Worm (Caenorhabditis elegans): Measurements from ENCODE around the gene let-268.

DNA sequence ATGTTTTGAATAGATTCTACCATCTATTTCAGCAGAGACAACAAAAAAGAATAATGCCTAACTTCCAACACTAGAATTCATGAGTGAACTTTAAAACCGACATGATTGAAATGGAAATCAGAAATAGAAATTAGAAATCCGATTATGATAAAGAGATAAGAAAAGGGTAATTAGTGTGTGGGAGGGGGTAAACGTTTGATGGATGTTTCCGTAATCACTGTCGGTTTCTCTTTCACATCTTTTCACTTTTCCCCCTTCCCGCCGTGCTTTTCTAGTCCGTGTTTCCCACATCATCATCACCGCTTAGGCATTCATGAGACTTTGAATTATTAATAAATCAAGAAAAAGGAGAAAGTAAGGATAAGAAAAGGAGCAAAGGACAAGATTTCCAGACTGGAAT, 5.9 kb upstream of the let-268 start:
- no peak for TF ChIP-seq lin-13 (GFP tag; optimal IDR thresholded peaks at IDR 0.05)
- no peak for TF ChIP-seq ama-1 (optimal IDR thresholded peaks at IDR 0.05)
- TF ChIP-seq F26F4.8 (GFP tag; conservative IDR thresholded peaks at IDR 0.05) = no peak
- TF ChIP-seq lin-1 (GFP tag; IDR thresholded peaks at IDR 0.05) = no peak
- no peak for TF ChIP-seq egl-27 (tag; optimal IDR thresholded peaks at IDR 0.05)

Measured in whole organism, L4 larva.